Fruit fly (Drosophila melanogaster): Measurements from ENCODE around the gene nSMase.
A peak's percentile ranks its signal among the peaks of the same experiment; 100 is the strongest.

- peak; percentile 92 for TF ChIP-seq Snoo (tag; optimal IDR thresholded peaks at IDR 0.05)
- no peak for TF ChIP-seq D1 (tag; optimal IDR thresholded peaks at IDR 0.05)
- peak; percentile 98 for TF ChIP-seq EcR (GFP tag; optimal IDR thresholded peaks at IDR 0.05)
- peak; percentile 92 for TF ChIP-seq fd96Ca (GFP tag; IDR thresholded peaks at IDR 0.05)
- TF ChIP-seq CG15710 (tag; optimal IDR thresholded peaks at IDR 0.05): peak; percentile 93
- no peak for TF ChIP-seq CG14655 (GFP tag; optimal IDR thresholded peaks at IDR 0.05)
These were observed 39.5 kb upstream of the nSMase start for dm6 chr3L:3179474-3179873.

Measured in whole organism, pupa.